Worm (Caenorhabditis elegans) whole organism, L3 larva: ENCODE data around the gene F18C5.9.
A peak's percentile ranks its signal among the peaks of the same experiment; 100 is the strongest.

ENCODE experiments used
- R02D3.7 ChIP-seq: fragments of 150-350 bp; optimal IDR thresholded peaks from 2 replicates; lab custom pipeline; 2014; ENCODE audit warnings: missing biosample characterization, missing genetic modification characterization
- ZK546.5 ChIP-seq: sonication (generic microtip); optimal IDR thresholded peaks from 2 replicates; lab custom pipeline; 2017; ENCODE audit warnings: missing biosample characterization, missing genetic modification characterization
- aly-2 ChIP-seq: fragments of 150-350 bp; optimal IDR thresholded peaks from 2 replicates; lab custom pipeline; 2014; ENCODE audit warnings: missing biosample characterization, missing genetic modification characterization
- ama-1 ChIP-seq: fragments of 150-350 bp; optimal IDR thresholded peaks from 2 replicates; lab custom pipeline; 2018
- ceh-16 ChIP-seq: sonication (generic microtip); optimal IDR thresholded peaks from 2 replicates; lab custom pipeline; 2017; ENCODE audit warnings: missing biosample characterization, missing genetic modification characterization
- ceh-28 ChIP-seq: fragments of 150-350 bp; optimal IDR thresholded peaks from 2 replicates; lab custom pipeline; 2014; ENCODE audit warnings: missing biosample characterization, missing genetic modification reagents, missing genetic modification characterization
- ceh-82 ChIP-seq: fragments of 150-350 bp; optimal IDR thresholded peaks from 2 replicates; lab custom pipeline; 2014; ENCODE audit warnings: missing biosample characterization, missing genetic modification characterization
- ceh-9 ChIP-seq: sonication (generic microtip); optimal IDR thresholded peaks from 2 replicates; lab custom pipeline; 2018; ENCODE audit warnings: missing biosample characterization, missing genetic modification characterization
- daf-12 ChIP-seq: fragments of 150-350 bp; optimal IDR thresholded peaks from 2 replicates; lab custom pipeline; 2014; ENCODE audit warnings: missing biosample characterization, missing genetic modification reagents, missing genetic modification characterization
- egl-27 ChIP-seq: sonication (generic microtip); optimal IDR thresholded peaks from 4 replicates; lab custom pipeline; 2017; ENCODE audit warnings: missing biosample characterization, missing genetic modification reagents, missing genetic modification characterization
- egl-5 ChIP-seq: fragments of 150-350 bp; optimal IDR thresholded peaks from 2 replicates; lab custom pipeline; 2017; ENCODE audit warnings: missing biosample characterization, missing genetic modification reagents, missing genetic modification characterization, inconsistent platforms
- elt-1 ChIP-seq: fragments of 150-350 bp; optimal IDR thresholded peaks from 2 replicates; lab custom pipeline; 2014; ENCODE audit warnings: missing biosample characterization, missing genetic modification characterization
- elt-2 ChIP-seq: sonication (generic microtip); optimal IDR thresholded peaks from 2 replicates; lab custom pipeline; 2016; ENCODE audit warnings: missing genetic modification reagents, mild to moderate bottlenecking, missing genetic modification characterization, missing compliant biosample characterization
- elt-3 ChIP-seq, 3 experiments: fragments of 150-350 bp in 1 of 3; sonication (generic microtip) in 2 of 3; optimal IDR thresholded peaks; 2 replicates in 2 of 3; 4 replicates in 1 of 3; lab custom pipeline; 2014 to 2017; ENCODE audit warnings: missing biosample characterization in 3 of 3, missing genetic modification characterization in 3 of 3
- eor-1 ChIP-seq, 2 experiments: fragments of 150-350 bp; optimal IDR thresholded peaks; 2 replicates each; lab custom pipeline; 2014 to 2018; ENCODE audit warnings: missing biosample characterization in 2 of 2, missing genetic modification characterization in 2 of 2
- fkh-10 ChIP-seq: sonication (generic microtip); optimal IDR thresholded peaks from 2 replicates; lab custom pipeline; 2017; ENCODE audit warnings: missing biosample characterization, missing genetic modification reagents, missing genetic modification characterization
- fkh-2 ChIP-seq: fragments of 150-350 bp; optimal IDR thresholded peaks from 2 replicates; lab custom pipeline; 2014; ENCODE audit warnings: missing biosample characterization, missing genetic modification reagents, missing genetic modification characterization
- fos-1 ChIP-seq: fragments of 150-350 bp; optimal IDR thresholded peaks from 2 replicates; lab custom pipeline; 2014; ENCODE audit warnings: missing biosample characterization, missing genetic modification characterization
- hmg-11 ChIP-seq: sonication (generic microtip); optimal IDR thresholded peaks from 2 replicates; lab custom pipeline; 2016; ENCODE audit warnings: missing genetic modification characterization, missing compliant biosample characterization
- jun-1 ChIP-seq: fragments of 150-350 bp; optimal IDR thresholded peaks from 2 replicates; lab custom pipeline; 2014; ENCODE audit warnings: missing biosample characterization, missing genetic modification reagents, missing genetic modification characterization
- lin-15B ChIP-seq: fragments of 150-350 bp; optimal IDR thresholded peaks from 2 replicates; lab custom pipeline; 2014; ENCODE audit warnings: missing biosample characterization, missing genetic modification characterization
- lin-39 ChIP-seq: fragments of 150-350 bp; optimal IDR thresholded peaks from 2 replicates; lab custom pipeline; 2018; ENCODE audit warnings: missing biosample characterization, missing genetic modification reagents, missing genetic modification characterization
- lsy-12 ChIP-seq: sonication (generic microtip); optimal IDR thresholded peaks from 2 replicates; lab custom pipeline; 2016; ENCODE audit warnings: mild to moderate bottlenecking, missing genetic modification characterization, missing compliant biosample characterization
- mdl-1 ChIP-seq: fragments of 150-350 bp; optimal IDR thresholded peaks from 2 replicates; lab custom pipeline; 2014; ENCODE audit warnings: missing biosample characterization, missing genetic modification characterization
- mml-1 ChIP-seq: fragments of 150-350 bp; sonication (generic microtip); optimal IDR thresholded peaks from 3 replicates; lab custom pipeline; 2014; ENCODE audit warnings: missing biosample characterization, missing genetic modification characterization
- nfya-1 ChIP-seq: sonication (generic microtip); optimal IDR thresholded peaks from 2 replicates; lab custom pipeline; 2017; ENCODE audit warnings: missing genetic modification characterization, mild to moderate bottlenecking, missing compliant biosample characterization, antibody characterized with exemption, moderate library complexity; ENCODE audit not compliant: insufficient read depth
- nhr-11 ChIP-seq: fragments of 150-350 bp; optimal IDR thresholded peaks from 2 replicates; lab custom pipeline; 2014; ENCODE audit warnings: missing biosample characterization, missing genetic modification characterization
- nhr-12 ChIP-seq: fragments of 150-350 bp; optimal IDR thresholded peaks from 2 replicates; lab custom pipeline; 2014; ENCODE audit warnings: missing biosample characterization, missing genetic modification characterization
- nhr-23 ChIP-seq: fragments of 150-350 bp; optimal IDR thresholded peaks from 2 replicates; lab custom pipeline; 2014; ENCODE audit warnings: missing biosample characterization, missing genetic modification reagents, missing genetic modification characterization
- nhr-237 ChIP-seq: fragments of 150-350 bp; optimal IDR thresholded peaks from 2 replicates; lab custom pipeline; 2014; ENCODE audit warnings: missing biosample characterization, missing genetic modification characterization
- nhr-25 ChIP-seq: sonication (generic microtip); optimal IDR thresholded peaks from 2 replicates; lab custom pipeline; 2017; ENCODE audit warnings: missing biosample characterization, missing genetic modification characterization
- nhr-28 ChIP-seq: fragments of 150-350 bp; optimal IDR thresholded peaks from 2 replicates; lab custom pipeline; 2014; ENCODE audit warnings: missing biosample characterization, missing genetic modification characterization
- nhr-43 ChIP-seq: sonication (generic microtip); optimal IDR thresholded peaks from 2 replicates; lab custom pipeline; 2016; ENCODE audit warnings: mild to moderate bottlenecking, missing genetic modification characterization, missing compliant biosample characterization; ENCODE audit not compliant: poor library complexity, severe bottlenecking
- nhr-76 ChIP-seq: fragments of 150-350 bp; sonication (generic microtip); optimal IDR thresholded peaks from 5 replicates; lab custom pipeline; 2014; ENCODE audit warnings: missing biosample characterization, missing genetic modification characterization
- pha-4 ChIP-seq: fragments of 150-350 bp; optimal IDR thresholded peaks from 2 replicates; lab custom pipeline; 2014; ENCODE audit warnings: missing biosample characterization, missing genetic modification reagents, missing genetic modification characterization
- pqm-1 ChIP-seq: fragments of 150-350 bp; optimal IDR thresholded peaks from 2 replicates; lab custom pipeline; 2017; ENCODE audit warnings: missing biosample characterization, missing genetic modification characterization, inconsistent platforms
- sea-2 ChIP-seq: fragments of 150-350 bp; sonication (generic microtip); optimal IDR thresholded peaks from 4 replicates; lab custom pipeline; 2014; ENCODE audit warnings: missing biosample characterization, missing genetic modification reagents, missing genetic modification characterization
- skn-1 ChIP-seq: fragments of 150-350 bp; optimal IDR thresholded peaks from 2 replicates; lab custom pipeline; 2014; ENCODE audit warnings: missing biosample characterization, missing genetic modification characterization
- snpc-4 ChIP-seq: fragments of 150-350 bp; optimal IDR thresholded peaks from 2 replicates; lab custom pipeline; 2014; ENCODE audit warnings: missing biosample characterization, missing genetic modification characterization
- tbx-2 ChIP-seq: sonication (generic microtip); optimal IDR thresholded peaks from 2 replicates; lab custom pipeline; 2016; ENCODE audit warnings: mild to moderate bottlenecking, missing genetic modification characterization, missing compliant biosample characterization
- ztf-4 ChIP-seq: fragments of 150-350 bp; optimal IDR thresholded peaks from 2 replicates; lab custom pipeline; 2014; ENCODE audit warnings: missing biosample characterization, missing genetic modification characterization

F18C5.9 gene

DNA sequence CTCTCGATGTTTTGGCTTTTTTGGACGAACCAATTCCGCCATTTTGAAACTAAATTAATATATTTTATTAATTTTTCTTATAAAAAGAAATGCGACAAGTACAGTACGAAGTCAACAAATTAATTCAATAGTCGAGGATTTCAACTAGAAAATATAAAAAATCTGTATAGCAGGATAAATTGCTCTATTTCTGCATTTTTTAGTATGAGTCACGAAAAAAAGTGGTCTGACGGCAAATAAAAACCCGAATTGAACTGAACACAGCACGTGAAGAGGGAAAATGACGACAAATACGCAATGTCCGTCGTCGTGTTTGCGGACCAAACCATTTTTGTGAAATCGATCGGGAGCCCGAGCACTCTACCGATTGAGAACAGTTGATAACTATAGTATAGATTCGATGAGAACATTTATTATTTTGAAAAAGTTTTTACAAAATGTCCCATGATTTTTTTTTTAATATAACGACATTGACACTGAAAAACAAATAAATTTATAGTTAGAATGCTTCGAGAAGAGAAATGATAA is 42.4 kb downstream of the F18C5.9 start, which contains the start of gene epg-5:
Gene epg-5 (minus strand): TSS at position 51 of the 528 bp plus-strand sequence.
- TF ChIP-seq sea-2 = no peak
- no peak for TF ChIP-seq ceh-82 (tag; lab: Kevin White, UChicago)
- no peak for TF ChIP-seq nhr-237 (tag; lab: Kevin White, UChicago)
- no peak for TF ChIP-seq R02D3.7 (tag; lab: Kevin White, UChicago)
- TF ChIP-seq ceh-28 = no peak
- TF ChIP-seq lin-39 = no peak
- TF ChIP-seq pqm-1 = peak; percentile 47
- TF ChIP-seq aly-2 = no peak
- TF ChIP-seq lsy-12 = no peak
- no peak for TF ChIP-seq fos-1 (tag; lab: Kevin White, UChicago)
- TF ChIP-seq hmg-11 (tag; lab: Kevin White, UChicago) = peak; percentile 20
- no peak for TF ChIP-seq ZK546.5 (tag; lab: Kevin White, UChicago)
- no peak for TF ChIP-seq nhr-12 (tag; lab: Kevin White, UChicago)
- no peak for TF ChIP-seq skn-1 (tag; lab: Kevin White, UChicago)
- no peak for TF ChIP-seq nhr-25
- no peak for TF ChIP-seq elt-3 (tag; optimal IDR thresholded peaks at IDR 0.05; lab: Kevin White, UChicago)
- no peak for TF ChIP-seq lin-15B (tag; lab: Kevin White, UChicago)
- no peak for TF ChIP-seq nhr-23 (tag; lab: Kevin White, UChicago)
- no peak for TF ChIP-seq nhr-76 (tag; lab: Kevin White, UChicago)
- TF ChIP-seq fkh-2 = no peak
- TF ChIP-seq eor-1 (tag; optimal IDR thresholded peaks at IDR 0.05; lab: Kevin White, UChicago) = no peak
- TF ChIP-seq daf-12 (tag; lab: Kevin White, UChicago) = no peak
- no peak for TF ChIP-seq jun-1 (tag; lab: Kevin White, UChicago)
- peak; percentile 48 for TF ChIP-seq nfya-1 (tag; lab: Kevin White, UChicago)
- TF ChIP-seq tbx-2 (tag; lab: Kevin White, UChicago) = no peak
- TF ChIP-seq pha-4 (tag; lab: Kevin White, UChicago) = peak; percentile 68
- TF ChIP-seq elt-2 (tag; lab: Kevin White, UChicago) = peak; percentile 62
- no peak for TF ChIP-seq ceh-16
- TF ChIP-seq fkh-10 (GFP tag; lab: Kevin White, UChicago) = no peak
- TF ChIP-seq nhr-43 (tag; lab: Kevin White, UChicago) = no peak
- no peak for TF ChIP-seq snpc-4 (tag; lab: Kevin White, UChicago)
- TF ChIP-seq elt-1 (tag; lab: Kevin White, UChicago) = no peak
- no peak for TF ChIP-seq nhr-11 (tag; lab: Kevin White, UChicago)
- no peak for TF ChIP-seq ama-1 (lab: Kevin White, UChicago)
- no peak for TF ChIP-seq ceh-9 (tag; lab: Kevin White, UChicago)
- TF ChIP-seq nhr-28 (tag; lab: Kevin White, UChicago) = no peak
- no peak for TF ChIP-seq mml-1 (tag; lab: Kevin White, UChicago)
- TF ChIP-seq egl-5 (tag; lab: Kevin White, UChicago) = peak; percentile 41

DNA sequence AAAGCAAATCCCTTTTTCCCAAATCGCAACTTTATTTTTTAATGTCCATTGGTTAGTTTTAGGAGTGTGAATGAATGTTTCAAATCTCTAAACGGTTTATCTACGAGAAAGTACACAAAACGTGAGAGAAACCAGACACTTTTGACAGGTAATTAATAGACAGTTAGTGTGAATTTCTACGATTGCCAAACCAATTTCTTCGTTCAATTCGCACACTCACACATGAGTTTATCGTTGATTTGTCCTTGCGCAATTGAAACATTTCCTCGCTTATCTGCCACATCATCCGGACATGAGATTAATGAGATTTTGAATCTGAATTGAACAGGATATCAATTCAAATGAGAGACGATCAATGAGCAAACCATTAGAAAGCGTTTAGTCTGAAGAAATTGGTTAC is 43.3 kb downstream of the F18C5.9 start:
- TF ChIP-seq ZK546.5 (tag; lab: Kevin White, UChicago) (no peak), pqm-1 (no peak), elt-3 (tag; optimal IDR thresholded peaks at IDR 0.05; lab: Kevin White, UChicago) (no peak), ztf-4 (no peak), lin-15B (tag; lab: Kevin White, UChicago) (no peak), egl-27 (tag; lab: Kevin White, UChicago) (no peak), nhr-11 (tag; lab: Kevin White, UChicago) (no peak)

- TF ChIP-seq egl-5 (tag; lab: Kevin White, UChicago) = no peak
- TF ChIP-seq elt-2 (tag; lab: Kevin White, UChicago) = peak; percentile 84
- peak; percentile 24 for TF ChIP-seq pha-4 (tag; lab: Kevin White, UChicago)
- TF ChIP-seq mdl-1 = peak; percentile 30
- no peak for TF ChIP-seq skn-1 (tag; lab: Kevin White, UChicago)
- TF ChIP-seq pqm-1 = peak; percentile 67
These were observed 45.6 kb downstream of the F18C5.9 start for ce11 chrII:6612544-6612943.
